Worm (Caenorhabditis elegans) whole organism, young adult: ENCODE results near the gene K08F8.7.

Experiments used
- B0035.1 ChIP-seq: sonication (generic microtip); optimal IDR thresholded peaks from 2 replicates; lab custom pipeline; 2016; ENCODE audit warnings: missing genetic modification characterization, mild to moderate bottlenecking, missing compliant biosample characterization, missing genotype, missing genetic modification reagents
- C17E4.6 ChIP-seq: fragments of 200-800 bp; sonication (Bioruptor generic); IDR thresholded peaks from 2 replicates; pipeline ENCODE4 v1.3.6; 2022; ENCODE audit warnings: missing genetic modification reagents, missing genetic modification characterization, missing compliant biosample characterization
- F22D6.2 ChIP-seq: sonication (generic microtip); optimal IDR thresholded peaks from 2 replicates; lab custom pipeline; 2016; ENCODE audit warnings: mild to moderate bottlenecking, missing genetic modification characterization, missing compliant biosample characterization
- F33H1.4 ChIP-seq: fragments of 200-800 bp; sonication (Bioruptor generic); IDR thresholded peaks from 2 replicates; pipeline ENCODE4 v1.3.6; 2022; ENCODE audit warnings: missing genetic modification reagents, missing genetic modification characterization, missing compliant biosample characterization
- F52B5.7 ChIP-seq: sonication (generic microtip); optimal IDR thresholded peaks from 2 replicates; lab custom pipeline; 2016; ENCODE audit warnings: mild to moderate bottlenecking, missing genetic modification characterization, missing compliant biosample characterization
- F55B11.4 ChIP-seq: sonication (generic microtip); optimal IDR thresholded peaks from 2 replicates; lab custom pipeline; 2016; ENCODE audit warnings: missing compliant biosample characterization, missing genetic modification characterization, borderline replicate concordance; ENCODE audit not compliant: insufficient read depth
- K12H6.12 ChIP-seq: fragments of 200-800 bp; sonication (Bioruptor generic); optimal IDR thresholded peaks from 2 replicates; lab custom pipeline; 2018; ENCODE audit warnings: mild to moderate bottlenecking, missing genetic modification characterization, missing compliant biosample characterization
- ZK185.1 ChIP-seq: sonication (generic microtip); optimal IDR thresholded peaks from 2 replicates; lab custom pipeline; 2016; ENCODE audit warnings: mild to moderate bottlenecking, missing genetic modification characterization, missing compliant biosample characterization; ENCODE audit not compliant: poor library complexity, severe bottlenecking
- ama-1 ChIP-seq, 3 experiments: fragments of 150-350 bp in 1 of 3; sonication (generic microtip) in 2 of 3; optimal IDR thresholded peaks; 2 replicates each; lab custom pipeline; 2014 to 2018; ENCODE audit warnings: missing biosample characterization in 2 of 3, missing genetic modification characterization in 2 of 3, missing genetic modification reagents in 2 of 3
- bed-2 ChIP-seq: fragments of 200-800 bp; sonication (Bioruptor generic); IDR thresholded peaks from 2 replicates; pipeline ENCODE4 v1.3.6; 2022; ENCODE audit warnings: missing genetic modification reagents, missing genetic modification characterization, missing compliant biosample characterization
- ccch-3 ChIP-seq: fragments of 200-800 bp; sonication (Bioruptor generic); optimal IDR thresholded peaks from 2 replicates; lab custom pipeline; 2018; ENCODE audit warnings: mild to moderate bottlenecking, missing genetic modification characterization, missing compliant biosample characterization
- cebp-1 ChIP-seq, 2 experiments: fragments of 200-800 bp in 1 of 2; sonication (Bioruptor generic) in 1 of 2; sonication (generic microtip) in 1 of 2; IDR thresholded peaks in 1 of 2; optimal IDR thresholded peaks in 1 of 2; 2 replicates each; pipeline versions ENCODE4 v1.3.6 to Lab custom; 2017 to 2022; ENCODE audit warnings: missing compliant biosample characterization in 2 of 2, missing genetic modification characterization in 2 of 2, mild to moderate bottlenecking in 1 of 2, missing genetic modification reagents in 1 of 2, moderate library complexity in 1 of 2
- ceh-58 ChIP-seq: fragments of 200-800 bp; sonication (Bioruptor generic); IDR thresholded peaks from 2 replicates; pipeline ENCODE4 v1.3.6; 2022; ENCODE audit warnings: missing genetic modification characterization, missing compliant biosample characterization
- ceh-91 ChIP-seq: fragments of 200-800 bp; sonication (Bioruptor generic); IDR thresholded peaks from 2 replicates; pipeline ENCODE4 v1.3.6; 2022; ENCODE audit warnings: missing genetic modification reagents, missing genetic modification characterization, missing compliant biosample characterization
- efl-1 ChIP-seq: fragments of 150-350 bp; optimal IDR thresholded peaks from 2 replicates; lab custom pipeline; 2014; ENCODE audit warnings: missing biosample characterization, missing genetic modification reagents, missing genetic modification characterization
- hlh-26 ChIP-seq: fragments of 200-800 bp; sonication (Bioruptor generic); conservative IDR thresholded peaks from 2 replicates; pipeline ENCODE4 v1.3.6; 2022; ENCODE audit warnings: missing genetic modification reagents, missing genetic modification characterization, missing compliant biosample characterization
- hmg-1.2 ChIP-seq: fragments of 200-800 bp; sonication (Bioruptor generic); IDR thresholded peaks from 2 replicates; pipeline ENCODE4 v1.3.6; 2022; ENCODE audit warnings: missing genetic modification reagents, missing genetic modification characterization, missing compliant biosample characterization
- hsf-1 ChIP-seq: fragments of 200-800 bp; sonication (Bioruptor generic); IDR thresholded peaks from 2 replicates; pipeline ENCODE4 v1.3.6; 2022; ENCODE audit warnings: missing genetic modification reagents, missing genetic modification characterization, missing compliant biosample characterization
- let-607 ChIP-seq, 2 experiments: fragments of 200-800 bp in 1 of 2; sonication (Bioruptor generic) in 1 of 2; sonication (generic microtip) in 1 of 2; optimal IDR thresholded peaks; 2 replicates each; lab custom pipeline; 2016 to 2018; ENCODE audit warnings: mild to moderate bottlenecking in 2 of 2, missing compliant biosample characterization in 2 of 2, missing genetic modification characterization in 2 of 2, moderate library complexity in 2 of 2, missing genotype in 1 of 2
- lin-35 ChIP-seq, 3 experiments: fragments of 150-350 bp in 2 of 3; sonication (generic microtip) in 1 of 3; optimal IDR thresholded peaks; 2 replicates each; lab custom pipeline; 2014 to 2018; ENCODE audit warnings: missing biosample characterization in 3 of 3, missing genetic modification characterization in 3 of 3, missing genetic modification reagents in 3 of 3
- lin-54 ChIP-seq: fragments of 200-800 bp; sonication (Bioruptor generic); optimal IDR thresholded peaks from 2 replicates; lab custom pipeline; 2018; ENCODE audit warnings: mild to moderate bottlenecking, missing genetic modification characterization, missing compliant biosample characterization
- lir-1 ChIP-seq: fragments of 200-800 bp; sonication (Bioruptor generic); conservative IDR thresholded peaks from 2 replicates; pipeline ENCODE4 v1.3.6; 2022; ENCODE audit warnings: missing genetic modification reagents, missing genetic modification characterization, missing compliant biosample characterization
- lsy-27 ChIP-seq: sonication (generic microtip); optimal IDR thresholded peaks from 2 replicates; lab custom pipeline; 2017; ENCODE audit warnings: missing genetic modification characterization, mild to moderate bottlenecking, missing compliant biosample characterization, antibody characterized with exemption, missing genotype, borderline replicate concordance; ENCODE audit not compliant: insufficient read depth
- madf-10 ChIP-seq: sonication (generic microtip); optimal IDR thresholded peaks from 2 replicates; lab custom pipeline; 2016; ENCODE audit warnings: mild to moderate bottlenecking, missing genetic modification characterization, missing compliant biosample characterization
- mcd-1 ChIP-seq: fragments of 200-800 bp; sonication (Bioruptor generic); IDR thresholded peaks from 2 replicates; pipeline ENCODE4 v1.3.6; 2022; ENCODE audit warnings: missing genetic modification reagents, missing genetic modification characterization, missing compliant biosample characterization
- mes-4 ChIP-seq: sonication (generic microtip); optimal IDR thresholded peaks from 2 replicates; lab custom pipeline; 2016; ENCODE audit warnings: missing genotype, missing genetic modification characterization, missing compliant biosample characterization
- nfya-2 ChIP-seq: fragments of 200-800 bp; sonication (Bioruptor generic); IDR thresholded peaks from 2 replicates; pipeline ENCODE4 v1.3.6; 2022; ENCODE audit warnings: missing genetic modification reagents, missing genetic modification characterization, missing compliant biosample characterization
- nfyb-1 ChIP-seq: fragments of 200-800 bp; sonication (Bioruptor generic); IDR thresholded peaks from 2 replicates; pipeline ENCODE4 v1.3.6; 2022; ENCODE audit warnings: missing genetic modification reagents, missing genetic modification characterization, missing compliant biosample characterization
- rec-8 ChIP-seq, 2 experiments: sonication (generic microtip); optimal IDR thresholded peaks; 2 replicates each; lab custom pipeline; 2016; ENCODE audit warnings: mild to moderate bottlenecking in 2 of 2, missing genetic modification characterization in 2 of 2, missing genetic modification reagents in 2 of 2, missing genotype in 2 of 2, missing biosample characterization in 1 of 2, missing compliant biosample characterization in 1 of 2, moderate library complexity in 1 of 2
- repo-1 ChIP-seq: sonication (generic microtip); optimal IDR thresholded peaks from 2 replicates; lab custom pipeline; 2017; ENCODE audit warnings: mild to moderate bottlenecking, missing genetic modification characterization, missing compliant biosample characterization
- rpc-1 ChIP-seq, 2 experiments: fragments of 150-350 bp in 1 of 2; sonication (generic microtip) in 1 of 2; optimal IDR thresholded peaks; 2 replicates each; lab custom pipeline; 2014 to 2018; ENCODE audit warnings: missing biosample characterization in 1 of 2, missing genetic modification characterization in 1 of 2, missing genetic modification reagents in 1 of 2, missing genotype in 1 of 2
- sdz-38 ChIP-seq: sonication (generic microtip); optimal IDR thresholded peaks from 2 replicates; lab custom pipeline; 2016; ENCODE audit warnings: missing genotype, missing genetic modification characterization, missing compliant biosample characterization
- sea-2 ChIP-seq: fragments of 200-800 bp; sonication (Bioruptor generic); IDR thresholded peaks from 2 replicates; pipeline ENCODE4 v1.3.6; 2022; ENCODE audit warnings: missing genetic modification characterization, missing compliant biosample characterization
- snpc-1.3 ChIP-seq: sonication (generic microtip); optimal IDR thresholded peaks from 2 replicates; lab custom pipeline; 2017; ENCODE audit warnings: missing genetic modification characterization, mild to moderate bottlenecking, missing compliant biosample characterization, antibody characterized with exemption, moderate library complexity, missing genotype, missing genetic modification reagents; ENCODE audit not compliant: insufficient read depth
- snpc-4 ChIP-seq, 5 experiments: fragments of 150-350 bp in 1 of 5; sonication (generic microtip) in 4 of 5; optimal IDR thresholded peaks; 2 replicates each; lab custom pipeline; 2014 to 2018; ENCODE audit warnings: missing genetic modification characterization in 5 of 5, missing biosample characterization in 3 of 5, antibody characterized with exemption in 2 of 5, mild to moderate bottlenecking in 2 of 5, missing compliant biosample characterization in 2 of 5, missing genotype in 2 of 5, moderate library complexity in 2 of 5, missing genetic modification reagents in 1 of 5
- somi-1 ChIP-seq: fragments of 200-800 bp; sonication (Bioruptor generic); optimal IDR thresholded peaks from 2 replicates; lab custom pipeline; 2018; ENCODE audit warnings: mild to moderate bottlenecking, missing genetic modification characterization, missing compliant biosample characterization
- tbx-9 ChIP-seq: sonication (generic microtip); optimal IDR thresholded peaks from 2 replicates; lab custom pipeline; 2016; ENCODE audit warnings: borderline replicate concordance, missing genetic modification characterization, inconsistent platforms, missing compliant biosample characterization
- tlf-1 ChIP-seq: fragments of 200-800 bp; sonication (Bioruptor generic); optimal IDR thresholded peaks from 2 replicates; lab custom pipeline; 2018; ENCODE audit warnings: mild to moderate bottlenecking, missing genetic modification characterization, missing compliant biosample characterization
- unc-62 ChIP-seq: fragments of 150-350 bp; optimal IDR thresholded peaks from 2 replicates; lab custom pipeline; 2014; ENCODE audit warnings: missing biosample characterization, missing genetic modification reagents, missing genetic modification characterization
- zfh-2 ChIP-seq: fragments of 200-800 bp; sonication (Bioruptor generic); conservative IDR thresholded peaks from 2 replicates; pipeline ENCODE4 v1.3.6; 2022; ENCODE audit warnings: missing genetic modification reagents, missing genetic modification characterization, missing compliant biosample characterization
- zim-3 ChIP-seq: sonication (generic microtip); optimal IDR thresholded peaks from 2 replicates; lab custom pipeline; 2017; ENCODE audit warnings: mild to moderate bottlenecking, missing genetic modification characterization, moderate library complexity, missing compliant biosample characterization
- ztf-22 ChIP-seq: fragments of 200-800 bp; sonication (Bioruptor generic); optimal IDR thresholded peaks from 2 replicates; lab custom pipeline; 2018; ENCODE audit warnings: mild to moderate bottlenecking, missing genetic modification characterization, moderate library complexity, missing compliant biosample characterization
- ztf-26 ChIP-seq: sonication (generic microtip); optimal IDR thresholded peaks from 2 replicates; lab custom pipeline; 2017; ENCODE audit warnings: missing genetic modification characterization, missing compliant biosample characterization
- ztf-28 ChIP-seq: fragments of 200-800 bp; sonication (Bioruptor generic); IDR thresholded peaks from 2 replicates; pipeline ENCODE4 v1.3.6; 2022; ENCODE audit warnings: missing genetic modification reagents, missing genetic modification characterization, missing compliant biosample characterization
- ztf-3 ChIP-seq: fragments of 200-800 bp; sonication (Bioruptor generic); optimal IDR thresholded peaks from 2 replicates; lab custom pipeline; 2018; ENCODE audit warnings: mild to moderate bottlenecking, missing genetic modification characterization, missing compliant biosample characterization

Gene K08F8.7

ce11 chrII:8787376-8787775 lies 32.2 kb upstream of the K08F8.7 start (continued):
- no peak for TF ChIP-seq lsy-27 (tag; lab: Kevin White, UChicago)
- peak; percentile 86 for TF ChIP-seq C17E4.6
- peak; percentile 75 for TF ChIP-seq lin-54 (GFP tag; lab: Kevin White, UChicago)
- TF ChIP-seq madf-10 (tag; lab: Kevin White, UChicago) = peak; percentile 81
- TF ChIP-seq F55B11.4 (tag; lab: Kevin White, UChicago) = no peak
- TF ChIP-seq B0035.1 = no peak
- peak; percentile 34 for TF ChIP-seq F22D6.2
- 0 out of 2 replicates have a peak, but pooled peaks have one; percentile 6 for TF ChIP-seq zfh-2 (GFP tag; lab: Robert Waterston, UW)
- TF ChIP-seq ceh-91 = no peak
- TF ChIP-seq ceh-58 (GFP tag; lab: Robert Waterston, UW) = no peak
- no peak for TF ChIP-seq ccch-3 (GFP tag; lab: Kevin White, UChicago)
- TF ChIP-seq sdz-38 = no peak
- TF ChIP-seq tbx-9 (tag; lab: Kevin White, UChicago) = no peak
- TF ChIP-seq tlf-1 (GFP tag; lab: Kevin White, UChicago) = peak; percentile 53
- no peak for TF ChIP-seq rec-8 (tag; optimal IDR thresholded peaks at IDR 0.05; lab: Kevin White, UChicago)
- no peak for TF ChIP-seq snpc-1.3 (tag; lab: Kevin White, UChicago)
- TF ChIP-seq bed-2 (GFP tag; lab: Robert Waterston, UW) = no peak
- no peak for TF ChIP-seq ztf-3 (GFP tag; lab: Kevin White, UChicago)
- no peak for TF ChIP-seq nfya-2 (GFP tag; lab: Robert Waterston, UW)
- TF ChIP-seq ztf-26 = peak; percentile 44
- no peak for TF ChIP-seq ztf-28
- peak; percentile 7 for TF ChIP-seq ztf-22
- TF ChIP-seq unc-62 (GFP tag; lab: Kevin White, UChicago) = no peak
- peak; percentile 81 for TF ChIP-seq let-607 (tag; optimal IDR thresholded peaks at IDR 0.05; lab: Kevin White, UChicago)
- TF ChIP-seq mes-4 = no peak
- TF ChIP-seq repo-1 (tag; lab: Kevin White, UChicago) = peak; percentile 51
- no peak for TF ChIP-seq F52B5.7 (tag; lab: Kevin White, UChicago)
- peak; percentile 79 for TF ChIP-seq mcd-1 (GFP tag; lab: Robert Waterston, UW)

DNA sequence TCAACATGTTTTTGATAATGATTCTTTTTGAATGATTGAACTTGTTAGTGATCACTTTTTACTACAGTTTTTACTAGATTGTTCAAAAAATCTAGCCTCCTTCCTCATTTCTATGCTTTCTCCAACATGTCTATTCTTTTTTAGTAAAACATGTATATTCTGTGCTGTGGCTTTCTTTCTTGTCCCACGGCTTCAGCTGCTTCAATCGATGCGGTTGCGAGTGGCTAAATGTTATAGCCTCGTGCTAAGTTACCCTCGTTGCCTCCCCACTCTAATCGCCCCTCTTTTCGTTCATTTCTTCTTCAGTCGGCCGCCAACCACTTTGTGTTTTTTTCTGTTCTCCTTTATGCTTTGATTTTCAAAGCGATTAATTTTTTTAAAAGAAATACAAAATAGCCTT lies 30.7 kb upstream of the K08F8.7 start:
- no peak for TF ChIP-seq hsf-1 (GFP tag; lab: Robert Waterston, UW)
- no peak for TF ChIP-seq somi-1 (GFP tag; lab: Kevin White, UChicago)
- peak in 1 of 3 experiments; percentile 58 for TF ChIP-seq lin-35 (GFP tag; optimal IDR thresholded peaks at IDR 0.05; lab: Kevin White, UChicago)
- TF ChIP-seq efl-1 (GFP tag; lab: Kevin White, UChicago) = no peak
- TF ChIP-seq sdz-38 = no peak
- TF ChIP-seq F52B5.7 (tag; lab: Kevin White, UChicago) = no peak
- no peak for TF ChIP-seq ama-1 (optimal IDR thresholded peaks at IDR 0.05; lab: Kevin White, UChicago)
- peak in 1 of 2 experiments; percentile 33 for TF ChIP-seq ama-1 (GFP tag; optimal IDR thresholded peaks at IDR 0.05; lab: Kevin White, UChicago)
- TF ChIP-seq F33H1.4 (GFP tag; lab: Robert Waterston, UW) = no peak
- TF ChIP-seq rpc-1 (optimal IDR thresholded peaks at IDR 0.05; lab: Kevin White, UChicago) = no peak
- no peak for TF ChIP-seq rpc-1 (tag; optimal IDR thresholded peaks at IDR 0.05; lab: Kevin White, UChicago)
- no peak for TF ChIP-seq cebp-1 (GFP tag; IDR thresholded peaks at IDR 0.05; lab: Robert Waterston, UW)
- TF ChIP-seq cebp-1 (tag; optimal IDR thresholded peaks at IDR 0.05; lab: Kevin White, UChicago) = peak; percentile 21
- TF ChIP-seq sea-2 (GFP tag; lab: Robert Waterston, UW) = no peak
- TF ChIP-seq zim-3 (tag; lab: Kevin White, UChicago) = no peak
- no peak for TF ChIP-seq lir-1
- TF ChIP-seq nfyb-1 (GFP tag; lab: Robert Waterston, UW) = peak; percentile 45; the same call in 1 of the 2 replicates
- TF ChIP-seq hlh-26 (GFP tag; lab: Robert Waterston, UW) = no peak
- TF ChIP-seq K12H6.12 = peak; percentile 26
- no peak for TF ChIP-seq lin-54 (GFP tag; lab: Kevin White, UChicago)
- peak; percentile 24 for TF ChIP-seq repo-1 (tag; lab: Kevin White, UChicago)
- no peak for TF ChIP-seq snpc-4 (GFP tag; optimal IDR thresholded peaks at IDR 0.05; lab: Kevin White, UChicago)
- TF ChIP-seq snpc-4 (tag; optimal IDR thresholded peaks at IDR 0.05; lab: Kevin White, UChicago) = peak in 1 of 4 experiments; percentile 27
- 0 out of 2 replicates have a peak, but pooled peaks have one; percentile 6 for TF ChIP-seq hmg-1.2 (GFP tag; lab: Robert Waterston, UW)
- TF ChIP-seq ceh-58 (GFP tag; lab: Robert Waterston, UW) = no peak
- TF ChIP-seq ZK185.1 (tag; lab: Kevin White, UChicago) = peak; percentile 22
